Worm (Caenorhabditis elegans) whole organism, early embryonic: ENCODE measurements around the gene vps-52.

Experiments used
- B0310.2 ChIP-seq: sonication (generic microtip); optimal IDR thresholded peaks from 2 replicates; lab custom pipeline; 2016; ENCODE audit warnings: mild to moderate bottlenecking, missing genetic modification characterization, missing compliant biosample characterization
- F13C5.2 ChIP-seq: sonication (generic microtip); optimal IDR thresholded peaks from 2 replicates; lab custom pipeline; 2017; ENCODE audit warnings: mild to moderate bottlenecking, missing genetic modification characterization, inconsistent platforms, missing compliant biosample characterization
- ama-1 ChIP-seq: fragments of 150-350 bp; optimal IDR thresholded peaks from 2 replicates; lab custom pipeline; 2014
- ceh-13 ChIP-seq: fragments of 200-800 bp; sonication (Bioruptor generic); optimal IDR thresholded peaks from 2 replicates; lab custom pipeline; 2018; ENCODE audit warnings: mild to moderate bottlenecking, missing genetic modification characterization, missing compliant biosample characterization
- ceh-36 ChIP-seq: sonication (generic microtip); optimal IDR thresholded peaks from 2 replicates; lab custom pipeline; 2016; ENCODE audit warnings: missing genetic modification characterization, inconsistent platforms, missing compliant biosample characterization
- flt-1 ChIP-seq: fragments of 200-800 bp; sonication (Bioruptor generic); IDR thresholded peaks from 2 replicates; pipeline ENCODE4 v1.3.6; 2022; ENCODE audit warnings: missing genetic modification characterization, missing compliant biosample characterization
- hmg-4 ChIP-seq: fragments of 200-800 bp; sonication (Bioruptor generic); optimal IDR thresholded peaks from 2 replicates; lab custom pipeline; 2018; ENCODE audit warnings: mild to moderate bottlenecking, missing genetic modification characterization, missing compliant biosample characterization
- hnd-1 ChIP-seq: sonication (generic microtip); optimal IDR thresholded peaks from 2 replicates; lab custom pipeline; 2016; ENCODE audit warnings: missing genetic modification characterization, missing compliant biosample characterization
- pes-1 ChIP-seq: fragments of 200-800 bp; sonication (Bioruptor generic); IDR thresholded peaks from 2 replicates; pipeline ENCODE4 v1.3.6; 2022; ENCODE audit warnings: missing genetic modification reagents, missing genetic modification characterization, missing compliant biosample characterization
- scrt-1 ChIP-seq: fragments of 200-800 bp; sonication (Bioruptor generic); IDR thresholded peaks from 2 replicates; pipeline ENCODE4 v1.3.6; 2022; ENCODE audit warnings: missing genetic modification characterization, missing compliant biosample characterization
- sea-1 ChIP-seq: fragments of 200-800 bp; sonication (Bioruptor generic); conservative IDR thresholded peaks from 2 replicates; pipeline ENCODE4 v1.3.6; 2022; ENCODE audit warnings: missing genetic modification characterization, missing compliant biosample characterization

DNA sequence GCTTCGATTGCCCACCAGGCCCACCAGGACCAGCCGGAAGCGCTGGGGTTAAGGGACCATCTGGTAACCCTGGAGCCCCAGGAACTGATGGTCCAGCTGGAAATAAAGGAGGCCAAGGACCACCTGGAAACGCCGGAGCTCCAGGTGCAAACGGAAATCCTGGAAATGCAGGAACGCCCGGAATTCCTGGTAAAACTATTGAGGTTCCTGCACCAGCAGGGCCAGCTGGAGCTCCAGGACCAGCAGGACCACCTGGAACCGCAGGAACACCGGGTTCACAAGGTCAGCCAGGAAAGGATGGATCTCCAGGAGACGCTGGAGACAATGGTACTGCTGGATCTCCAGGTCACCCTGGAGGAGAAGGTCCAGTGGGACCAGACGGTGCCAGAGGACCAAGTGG, 17.4 kb upstream of the vps-52 start:
- no peak for TF ChIP-seq F13C5.2
- no peak for TF ChIP-seq ceh-13 (GFP tag; lab: Kevin White, UChicago)
- no peak for TF ChIP-seq ama-1 (lab: Kevin White, UChicago)
- no peak for TF ChIP-seq ceh-36
- TF ChIP-seq pes-1 (GFP tag; lab: Robert Waterston, UW) = no peak
- TF ChIP-seq scrt-1 (GFP tag; lab: Robert Waterston, UW) = no peak
- TF ChIP-seq B0310.2 (tag; lab: Kevin White, UChicago) = no peak
- TF ChIP-seq hmg-4 (GFP tag; lab: Kevin White, UChicago) = no peak
- no peak for TF ChIP-seq flt-1
- TF ChIP-seq sea-1 (GFP tag; lab: Robert Waterston, UW) = no peak
- no peak for TF ChIP-seq hnd-1 (tag; lab: Kevin White, UChicago)
